Worm (Caenorhabditis elegans) whole organism, L4/young adult: Measurements from ENCODE around the gene mcm-3AP.

Experiments used
- W03F9.2 ChIP-seq: fragments of 150-350 bp; optimal IDR thresholded peaks from 2 replicates; lab custom pipeline; 2014; ENCODE audit warnings: missing biosample characterization, missing genetic modification characterization
- dao-5 ChIP-seq: sonication (generic microtip); optimal IDR thresholded peaks from 2 replicates; lab custom pipeline; 2016; ENCODE audit warnings: missing genotype, missing genetic modification characterization, moderate library complexity, missing compliant biosample characterization
- him-1 ChIP-seq: sonication (generic microtip); optimal IDR thresholded peaks from 2 replicates; lab custom pipeline; 2016; ENCODE audit warnings: missing genotype, missing genetic modification reagents, missing genetic modification characterization, missing compliant biosample characterization

Gene mcm-3AP

DNA sequence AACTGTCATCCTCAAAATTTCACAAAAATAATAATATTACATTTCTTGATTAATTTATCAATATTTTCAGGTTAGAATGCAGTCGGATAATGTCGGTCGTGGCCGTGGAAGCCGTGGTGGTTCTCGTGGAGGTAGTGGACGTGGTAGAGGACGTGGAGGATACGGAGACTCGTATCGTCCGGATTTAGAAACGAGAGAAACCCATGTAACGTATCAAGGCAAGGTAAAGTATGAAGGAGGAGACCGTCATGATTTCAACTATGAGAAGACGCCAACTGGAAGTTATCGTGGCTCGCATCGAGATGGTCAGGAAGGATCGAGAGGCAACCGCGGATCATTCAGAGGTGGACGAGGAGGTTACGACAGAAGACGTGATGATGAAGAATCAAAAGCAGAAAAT lies 9.0 kb downstream of the mcm-3AP start, which contains the start of gene frpr-10:
frpr-10 (plus strand) TSS at position 301 of the 400 bp plus-strand sequence.
- TF ChIP-seq dao-5 (tag; lab: Kevin White, UChicago) (no peak), him-1 (tag; lab: Kevin White, UChicago) (no peak), W03F9.2 (tag; lab: Kevin White, UChicago) (no peak)

DNA sequence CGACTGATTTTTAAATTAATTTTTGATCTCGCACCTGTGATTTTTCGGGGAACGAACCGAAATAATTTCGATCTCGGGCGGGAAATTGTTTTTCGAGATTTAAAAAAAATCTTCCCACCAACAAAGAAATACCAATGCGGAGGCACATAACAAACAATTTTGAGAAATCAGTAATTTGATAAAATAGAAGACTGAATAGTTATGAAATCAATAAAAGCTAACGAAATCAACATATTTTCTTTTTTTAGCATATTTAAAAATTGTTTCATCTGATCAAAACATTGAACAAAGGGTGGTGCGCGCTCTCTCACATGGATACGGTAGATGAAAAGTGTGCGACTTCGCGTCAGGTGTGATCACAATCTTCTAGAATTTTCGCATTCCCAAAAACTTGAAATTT lies 9.6 kb downstream of the mcm-3AP start:
- no peak for TF ChIP-seq him-1 (tag; lab: Kevin White, UChicago)
- no peak for TF ChIP-seq W03F9.2 (tag; lab: Kevin White, UChicago)
- TF ChIP-seq dao-5 (tag; lab: Kevin White, UChicago) = no peak

DNA sequence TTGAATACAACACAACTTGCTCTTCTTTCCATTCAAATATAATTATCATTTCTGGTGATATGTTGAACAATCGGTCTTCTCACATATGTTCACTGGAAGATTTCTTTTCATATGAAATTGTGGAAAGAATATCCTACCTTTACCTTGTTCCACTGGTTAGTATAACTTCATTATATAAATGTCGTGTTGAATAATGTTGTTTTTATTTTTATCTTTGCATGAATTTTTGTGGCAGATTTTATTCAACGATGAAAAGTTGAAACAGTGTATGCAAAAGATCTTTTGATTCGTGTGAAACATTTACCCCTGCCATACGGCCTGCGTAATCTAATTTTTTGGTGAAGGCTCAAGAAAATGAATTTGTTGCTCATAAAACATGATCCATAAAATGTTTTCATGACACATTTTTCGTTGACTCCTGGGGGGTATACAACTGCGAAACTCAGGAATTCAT lies 13.4 kb downstream of the mcm-3AP start:
- no peak for TF ChIP-seq W03F9.2 (tag; lab: Kevin White, UChicago)
- no peak for TF ChIP-seq him-1 (tag; lab: Kevin White, UChicago)
- TF ChIP-seq dao-5 (tag; lab: Kevin White, UChicago) = no peak

DNA sequence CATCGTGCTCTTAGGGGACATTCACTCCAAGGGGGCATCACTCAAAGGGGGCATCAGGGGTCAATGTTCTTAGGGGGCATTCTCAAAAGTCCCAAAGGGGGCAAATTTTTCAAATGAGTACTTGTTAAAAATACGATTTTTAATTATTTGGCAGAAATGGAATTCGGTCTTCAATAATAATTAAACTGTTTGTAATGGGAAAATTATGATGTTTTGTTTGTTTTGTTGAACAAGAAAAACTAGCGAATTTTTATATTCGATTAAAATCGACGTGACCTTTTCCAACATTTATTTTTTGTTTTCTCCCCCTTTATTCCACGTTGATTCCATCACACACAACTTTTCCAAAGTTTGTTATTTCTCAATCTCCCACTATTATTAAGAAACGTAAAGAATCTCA lies 18.5 kb downstream of the mcm-3AP start, which contains the start of gene F57H12.5:
F57H12.5 (plus strand) TSS at position 301 of the 400 bp plus-strand sequence.
- TF ChIP-seq dao-5 (tag; lab: Kevin White, UChicago) = no peak
- TF ChIP-seq him-1 (tag; lab: Kevin White, UChicago) = no peak
- TF ChIP-seq W03F9.2 (tag; lab: Kevin White, UChicago) = no peak

DNA sequence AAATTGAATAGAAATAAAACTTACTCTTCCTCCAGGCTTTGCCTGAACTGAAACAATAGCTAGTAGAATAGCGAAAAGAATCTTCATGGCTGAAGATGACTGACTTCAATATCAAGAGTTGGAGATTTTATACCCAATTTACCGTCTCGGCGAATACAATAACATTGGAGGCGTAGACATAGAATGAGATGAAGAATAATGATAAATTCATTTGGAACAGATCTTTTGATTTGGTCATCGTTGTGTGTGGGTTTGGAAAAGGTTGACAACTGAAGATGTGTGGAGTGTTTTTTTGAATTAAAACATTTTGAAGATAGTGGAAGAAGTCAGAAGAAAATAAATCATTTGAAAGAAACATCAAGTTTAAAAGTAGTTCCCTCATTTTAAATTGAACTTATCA lies 27.7 kb downstream of the mcm-3AP start, which contains the start of gene F57H12.6:
F57H12.6 (minus strand) TSS at position 101 of the 400 bp plus-strand sequence.
- TF ChIP-seq W03F9.2 (tag; lab: Kevin White, UChicago) = no peak
- no peak for TF ChIP-seq dao-5 (tag; lab: Kevin White, UChicago)
- no peak for TF ChIP-seq him-1 (tag; lab: Kevin White, UChicago)

DNA sequence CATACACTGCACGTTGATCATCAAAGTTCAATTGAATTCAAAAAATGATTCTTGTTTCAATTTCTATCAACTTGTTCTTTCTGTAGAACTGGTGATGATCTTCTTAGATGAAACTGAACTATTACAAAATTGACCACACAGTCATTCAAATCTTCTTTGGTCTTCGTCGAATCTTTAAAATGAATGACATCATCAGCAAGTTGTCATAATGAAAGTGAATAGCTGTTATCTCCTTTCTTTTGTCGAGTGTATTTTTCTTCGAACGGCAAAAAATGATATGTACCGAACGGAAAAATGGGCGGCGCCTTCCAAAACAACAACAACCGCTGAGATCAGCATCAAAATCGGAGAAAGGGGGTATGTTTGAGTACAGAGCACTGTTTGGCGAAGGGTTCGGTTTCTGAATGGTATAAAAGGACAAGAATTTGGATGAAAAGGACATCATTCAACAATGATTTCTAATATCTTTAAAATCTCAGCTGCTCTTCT lies 29.0 kb downstream of the mcm-3AP start, which contains the start of gene ora-1:
ora-1 (plus strand) TSS at position 439 of the 489 bp plus-strand sequence.
- TF ChIP-seq him-1 (tag; lab: Kevin White, UChicago) (no peak), W03F9.2 (tag; lab: Kevin White, UChicago) (no peak), dao-5 (tag; lab: Kevin White, UChicago) (no peak)

DNA sequence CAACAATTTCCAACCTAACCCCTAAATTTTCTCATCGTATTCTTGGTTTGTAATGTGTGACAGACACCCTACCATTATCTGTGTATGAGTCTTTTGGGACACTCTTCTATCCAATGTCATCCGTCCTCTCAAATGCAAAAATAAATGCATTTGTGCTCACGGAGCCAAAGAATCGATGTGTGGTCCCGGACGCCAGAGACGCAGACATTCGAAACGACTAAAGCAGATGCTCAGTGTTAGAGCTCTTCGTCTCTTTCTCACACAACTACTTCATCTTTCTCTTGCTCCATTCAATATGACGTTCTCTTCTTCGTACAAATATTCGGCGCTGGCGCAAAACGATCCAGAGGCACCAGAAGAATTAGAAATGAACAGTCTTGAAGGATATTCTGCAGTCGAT lies 31.1 kb downstream of the mcm-3AP start, which contains the start of gene unc-24:
unc-24 (plus strand) TSS at position 283 of the 400 bp plus-strand sequence.
- TF ChIP-seq dao-5 (tag; lab: Kevin White, UChicago) (no peak), him-1 (tag; lab: Kevin White, UChicago) (no peak), W03F9.2 (tag; lab: Kevin White, UChicago) (no peak)

DNA sequence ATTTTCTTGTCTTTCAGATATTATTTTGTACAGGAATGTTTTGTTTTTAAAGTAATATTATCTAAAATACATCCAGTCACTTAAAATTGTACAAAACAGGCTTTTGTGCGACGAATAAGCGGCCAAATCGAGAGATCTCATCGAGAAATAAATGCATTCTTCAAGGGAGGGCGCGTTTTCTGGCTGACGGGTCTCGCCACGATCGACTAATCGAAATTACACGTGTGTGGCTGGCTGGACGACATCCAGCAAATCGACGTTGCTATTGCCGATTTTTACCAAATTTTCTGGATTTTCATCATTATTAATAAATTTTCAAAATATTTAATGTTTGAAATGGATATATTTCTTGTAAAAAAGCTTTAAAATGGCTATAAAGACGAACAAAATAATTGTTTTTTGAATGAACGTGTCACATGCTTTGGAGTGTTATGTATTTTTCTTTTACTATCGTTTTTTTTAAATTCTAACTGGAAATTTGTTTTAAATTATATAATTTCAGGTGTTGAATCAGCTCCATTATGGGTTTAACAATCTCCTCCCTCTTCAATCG lies 33.6 kb downstream of the mcm-3AP start, which contains the start of gene arf-5:
arf-5 (plus strand) TSS at position 503 of the 553 bp plus-strand sequence.
- TF ChIP-seq him-1 (tag; lab: Kevin White, UChicago) = no peak
- TF ChIP-seq dao-5 (tag; lab: Kevin White, UChicago) = no peak
- no peak for TF ChIP-seq W03F9.2 (tag; lab: Kevin White, UChicago)

DNA sequence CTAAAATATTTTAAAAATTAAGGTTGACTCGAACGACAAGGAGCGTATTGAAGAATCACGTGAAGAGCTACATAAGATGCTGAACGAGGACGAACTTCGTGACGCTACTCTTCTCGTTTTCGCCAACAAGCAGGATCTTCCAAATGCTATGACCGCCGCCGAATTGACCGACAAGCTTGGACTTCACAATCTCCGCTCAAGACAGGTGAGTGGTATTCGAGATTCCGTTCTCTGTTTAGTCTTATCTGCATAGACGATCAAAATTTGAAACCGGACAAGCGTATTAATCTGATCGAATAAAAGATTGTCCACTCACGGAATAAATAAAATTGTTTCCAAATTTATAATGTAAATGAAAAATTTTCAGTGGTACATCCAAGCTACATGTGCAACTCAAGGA lies 34.5 kb downstream of the mcm-3AP start:
- TF ChIP-seq W03F9.2 (tag; lab: Kevin White, UChicago) (no peak), him-1 (tag; lab: Kevin White, UChicago) (no peak), dao-5 (tag; lab: Kevin White, UChicago) (no peak)

DNA sequence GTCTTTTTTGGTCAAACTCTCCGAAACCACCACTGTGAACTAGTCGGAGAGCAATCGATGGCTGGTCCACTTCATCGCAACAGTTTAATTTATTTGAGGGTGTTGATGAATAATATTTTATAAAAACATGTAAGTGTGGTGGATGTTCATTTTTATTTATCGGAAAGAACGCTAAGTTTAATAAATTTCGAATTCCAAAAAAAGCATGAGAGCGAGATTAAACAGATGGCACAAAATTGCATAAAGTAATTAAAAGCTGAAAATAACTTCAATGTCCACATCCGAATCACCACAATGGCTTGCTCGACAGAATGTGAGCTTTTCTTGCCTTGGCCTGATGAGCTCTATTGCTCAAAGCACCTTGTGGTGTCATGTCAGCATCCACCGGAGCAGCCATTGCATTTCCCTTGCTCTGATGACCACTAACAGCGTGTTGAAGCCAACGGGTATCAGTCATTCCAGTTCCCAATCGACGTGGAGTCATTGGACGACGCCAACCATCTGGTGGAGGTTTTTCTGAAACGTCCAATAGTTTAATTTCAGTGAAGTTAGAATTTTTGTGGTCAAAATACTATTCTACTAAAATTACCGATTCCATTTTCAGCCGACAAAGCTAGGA lies 35.4 kb downstream of the mcm-3AP start:
- TF ChIP-seq dao-5 (tag; lab: Kevin White, UChicago) = no peak
- no peak for TF ChIP-seq W03F9.2 (tag; lab: Kevin White, UChicago)
- no peak for TF ChIP-seq him-1 (tag; lab: Kevin White, UChicago)

DNA sequence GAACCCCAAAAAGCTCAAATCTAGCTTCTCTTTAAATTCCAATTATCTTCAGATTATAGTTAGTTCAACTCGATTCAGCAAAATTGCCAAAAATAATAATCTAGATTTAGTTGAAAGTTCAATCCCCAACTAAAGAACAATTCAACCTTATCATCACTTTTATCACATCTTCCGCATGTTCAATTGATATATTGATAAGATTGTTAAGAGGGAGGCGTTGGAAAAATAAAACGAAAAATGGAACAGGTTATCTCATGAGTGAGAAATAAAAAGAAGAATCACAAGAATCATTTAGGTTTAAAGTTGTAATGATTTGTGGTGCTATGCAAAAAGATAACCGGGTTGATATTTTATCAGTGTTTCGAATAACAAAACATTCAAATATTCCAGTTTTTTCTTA lies 37.3 kb downstream of the mcm-3AP start:
- no peak for TF ChIP-seq dao-5 (tag; lab: Kevin White, UChicago)
- no peak for TF ChIP-seq W03F9.2 (tag; lab: Kevin White, UChicago)
- TF ChIP-seq him-1 (tag; lab: Kevin White, UChicago) = no peak

DNA sequence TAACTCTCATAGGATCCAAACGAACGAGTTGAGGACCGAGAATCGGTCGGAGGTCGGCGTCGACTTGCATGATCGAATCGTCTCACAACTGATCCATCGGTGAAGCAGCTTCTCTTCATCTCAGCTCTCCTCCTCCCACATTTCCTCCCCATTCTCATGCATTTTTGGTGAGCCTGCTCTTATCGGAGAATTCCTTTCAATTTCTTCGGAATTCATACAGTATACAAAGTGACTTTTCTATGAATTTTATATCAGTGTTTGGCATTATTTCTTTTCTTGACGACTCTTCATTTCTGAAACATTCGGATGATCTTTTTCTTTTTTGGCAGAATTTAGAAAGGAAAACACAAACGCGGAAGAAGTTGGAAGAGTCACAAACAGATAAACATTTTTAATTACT lies 38.6 kb downstream of the mcm-3AP start, which contains the start of gene mec-17:
mec-17 (minus strand) TSS at position 101 of the 400 bp plus-strand sequence.
- no peak for TF ChIP-seq W03F9.2 (tag; lab: Kevin White, UChicago)
- TF ChIP-seq him-1 (tag; lab: Kevin White, UChicago) = no peak
- no peak for TF ChIP-seq dao-5 (tag; lab: Kevin White, UChicago)

DNA sequence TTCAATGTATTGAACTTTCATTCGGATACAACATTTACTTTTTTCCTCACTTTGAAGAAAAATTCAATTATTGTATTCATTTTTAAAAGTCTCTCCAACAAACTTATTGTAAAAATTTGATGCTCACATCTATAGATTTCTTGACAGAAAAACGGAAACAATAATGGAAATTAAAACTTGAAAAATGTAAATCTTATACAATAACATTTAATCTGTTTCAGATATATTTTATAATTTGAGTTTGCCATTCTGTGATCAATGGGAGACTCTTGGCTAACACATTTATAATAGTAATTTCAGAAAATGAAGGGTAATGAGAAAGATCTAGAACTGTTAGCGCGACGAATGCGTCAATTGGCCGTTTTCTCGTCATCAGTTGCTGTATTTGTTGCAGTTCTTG lies 39.9 kb downstream of the mcm-3AP start, which contains the start of gene col-115:
col-115 (plus strand) TSS at position 301 of the 400 bp plus-strand sequence.
- TF ChIP-seq W03F9.2 (tag; lab: Kevin White, UChicago) (no peak), dao-5 (tag; lab: Kevin White, UChicago) (no peak), him-1 (tag; lab: Kevin White, UChicago) (no peak)
